Fruit fly (Drosophila melanogaster) whole organism, adult: ENCODE results near the gene SkpE.

ENCODE experiments used
- CG12768 ChIP-seq: fragments of 200-800 bp; sonication (Bioruptor generic); optimal IDR thresholded peaks from 2 replicates; lab custom pipeline; 2017; ENCODE audit warnings: missing biosample characterization, missing genetic modification characterization, mild to moderate bottlenecking, moderate library complexity, missing genetic modification reagents
- CG33017 ChIP-seq: fragments of 200-800 bp; sonication (Bioruptor generic); optimal IDR thresholded peaks from 2 replicates; lab custom pipeline; 2018; ENCODE audit warnings: missing biosample characterization, mild to moderate bottlenecking, missing genetic modification characterization, moderate library complexity
- CG5204 ChIP-seq: fragments of 200-800 bp; sonication (Bioruptor generic); optimal IDR thresholded peaks from 2 replicates; lab custom pipeline; 2016; ENCODE audit warnings: missing biosample characterization, missing genetic modification characterization
- Hr96 ChIP-seq: fragments of 200-800 bp; sonication (Bioruptor generic); optimal IDR thresholded peaks from 2 replicates; lab custom pipeline; 2016; ENCODE audit warnings: missing biosample characterization, missing genetic modification characterization
- pad ChIP-seq: fragments of 200-800 bp; sonication (Bioruptor generic); optimal IDR thresholded peaks from 3 replicates; lab custom pipeline; 2017; ENCODE audit warnings: missing biosample characterization, missing genetic modification characterization, mild to moderate bottlenecking, moderate library complexity, missing genetic modification reagents

DNA sequence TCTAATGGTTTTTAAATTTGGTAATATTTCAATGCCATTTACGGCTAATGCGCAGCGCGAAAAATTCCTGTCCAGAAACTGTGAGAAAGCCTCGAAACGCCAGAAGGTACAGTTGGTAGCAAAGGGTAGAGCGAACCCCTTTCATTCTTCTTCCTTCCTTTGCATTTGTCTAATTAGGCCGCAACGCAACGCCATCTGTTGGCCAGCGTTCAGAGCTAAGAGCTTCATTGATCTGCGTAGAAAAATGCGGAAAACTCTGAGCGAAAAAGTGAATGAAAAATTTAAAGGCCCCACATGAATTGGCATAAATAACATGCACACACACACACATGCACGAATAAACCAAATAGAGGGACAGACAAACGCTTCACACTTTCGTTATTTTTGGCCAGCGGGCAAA is 12.8 kb downstream of the SkpE start:
- TF ChIP-seq Hr96 (no peak), pad (no peak), CG33017 (tag; lab: Kevin White, UChicago) (no peak), CG5204 (GFP tag; lab: Kevin White, UChicago) (no peak), CG12768 (GFP tag; lab: Kevin White, UChicago) (no peak)
